Fruit fly (Drosophila melanogaster): ENCODE measurements around the gene Rbf.

Rbf gene

dm6 chrX:751201-751600, 50.1 kb downstream of the Rbf start, which contains the start of gene CG13362:
TSS of gene CG13362 (minus strand) at chrX:751301.
- TF ChIP-seq Mnt (GFP tag; optimal IDR thresholded peaks at IDR 0.05) (no peak), ovo (GFP tag; optimal IDR thresholded peaks at IDR 0.05) (no peak), bab1 (GFP tag; optimal IDR thresholded peaks at IDR 0.05) (no peak), CG12768 (GFP tag; optimal IDR thresholded peaks at IDR 0.05) (no peak), Crg-1 (GFP tag; optimal IDR thresholded peaks at IDR 0.05) (no peak), cic (GFP tag; optimal IDR thresholded peaks at IDR 0.05) (no peak), CG1620 (GFP tag; optimal IDR thresholded peaks at IDR 0.05) (no peak), toe (GFP tag; optimal IDR thresholded peaks at IDR 0.05) (no peak), tj (GFP tag; optimal IDR thresholded peaks at IDR 0.05) (no peak), Hr96 (GFP tag; optimal IDR thresholded peaks at IDR 0.05) (no peak), CG5204 (GFP tag; optimal IDR thresholded peaks at IDR 0.05) (no peak), CG11617 (GFP tag; optimal IDR thresholded peaks at IDR 0.05) (no peak), cnc (optimal IDR thresholded peaks at IDR 0.05) (no peak), kay (GFP tag; ENCODE audit: borderline replicate concordance) (no peak), CG14711 (tag; optimal IDR thresholded peaks at IDR 0.05) (no peak), CG7045 (GFP tag; optimal IDR thresholded peaks at IDR 0.05) (no peak), CG7101 (tag; optimal IDR thresholded peaks at IDR 0.05) (no peak)

dm6 chrX:750047-750446, 51.2 kb downstream of the Rbf start, which contains the start of gene CG5254:
TSS of gene CG5254 (plus strand) at chrX:750347.
- TF ChIP-seq CG12768 (GFP tag; optimal IDR thresholded peaks at IDR 0.05): no peak
- TF ChIP-seq pad (GFP tag; optimal IDR thresholded peaks at IDR 0.05): no peak
- no peak for TF ChIP-seq cic (GFP tag; optimal IDR thresholded peaks at IDR 0.05)
- TF ChIP-seq toe (GFP tag; optimal IDR thresholded peaks at IDR 0.05): no peak
- TF ChIP-seq Mnt (GFP tag; optimal IDR thresholded peaks at IDR 0.05): no peak
- TF ChIP-seq CG7045 (GFP tag; optimal IDR thresholded peaks at IDR 0.05): no peak
- no peak for TF ChIP-seq CG7101 (tag; optimal IDR thresholded peaks at IDR 0.05)
- TF ChIP-seq Crg-1 (GFP tag; optimal IDR thresholded peaks at IDR 0.05): no peak
- TF ChIP-seq CG14711 (tag; optimal IDR thresholded peaks at IDR 0.05): no peak
- TF ChIP-seq CG33017 (tag; optimal IDR thresholded peaks at IDR 0.05): no peak
- no peak for TF ChIP-seq CG11617 (GFP tag; optimal IDR thresholded peaks at IDR 0.05)
- no peak for TF ChIP-seq kay (GFP tag; ENCODE audit: borderline replicate concordance)
- TF ChIP-seq ovo (GFP tag; optimal IDR thresholded peaks at IDR 0.05): no peak
- no peak for TF ChIP-seq CG1620 (GFP tag; optimal IDR thresholded peaks at IDR 0.05)
- no peak for TF ChIP-seq bab1 (GFP tag; optimal IDR thresholded peaks at IDR 0.05)
- TF ChIP-seq tj (GFP tag; optimal IDR thresholded peaks at IDR 0.05): no peak
- no peak for TF ChIP-seq Hr96 (GFP tag; optimal IDR thresholded peaks at IDR 0.05)
- TF ChIP-seq cnc (optimal IDR thresholded peaks at IDR 0.05): no peak
- no peak for TF ChIP-seq Clk (GFP tag; optimal IDR thresholded peaks at IDR 0.05)
- TF ChIP-seq CG5204 (GFP tag; optimal IDR thresholded peaks at IDR 0.05): no peak

Data from whole organism, adult.